Fruit fly (Drosophila melanogaster): Measurements from ENCODE around the gene CG1812.

Gene CG1812

DNA sequence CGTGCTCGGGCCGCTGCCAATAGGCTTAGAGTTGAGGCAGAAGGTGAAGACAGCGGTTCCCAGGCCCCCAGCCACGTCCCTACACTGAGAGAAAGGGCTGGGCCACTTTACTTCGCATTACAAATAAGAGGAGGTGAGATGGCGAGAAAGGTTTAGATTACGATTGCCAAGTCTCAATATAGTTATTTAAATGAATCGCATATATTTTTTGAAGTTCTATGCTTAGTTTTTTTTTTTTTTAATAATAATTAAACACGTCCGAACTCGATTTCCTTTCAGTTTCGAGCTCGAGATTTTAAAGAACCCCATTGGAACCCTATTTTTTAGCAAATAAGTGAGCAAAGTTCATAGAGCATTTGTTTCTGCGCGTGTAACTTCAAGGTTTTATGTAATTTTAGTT is 3.6 kb upstream of the CG1812 start (continued):
- TF ChIP-seq dm (GFP tag; optimal IDR thresholded peaks at IDR 0.05): no peak
- TF ChIP-seq CG13296 (GFP tag; optimal IDR thresholded peaks at IDR 0.05): peak; percentile 29
- peak; percentile 50 for TF ChIP-seq Chrac-16 (GFP tag; optimal IDR thresholded peaks at IDR 0.05)
- TF ChIP-seq Sin3A (optimal IDR thresholded peaks at IDR 0.05): no peak
- TF ChIP-seq CG32532 (GFP tag; IDR thresholded peaks at IDR 0.05): peak; percentile 55; the same call in 1 of the 2 replicates
- no peak for TF ChIP-seq CG6175 (GFP tag; IDR thresholded peaks at IDR 0.05)
- TF ChIP-seq CG10979 (tag; optimal IDR thresholded peaks at IDR 0.05): peak; percentile 49
- no peak for TF ChIP-seq schlank (tag; optimal IDR thresholded peaks at IDR 0.05)
- peak in 1 of 2 experiments; percentile 67 for TF ChIP-seq Hr51 (GFP tag; optimal IDR thresholded peaks at IDR 0.05)
- peak; percentile 25 for TF ChIP-seq CG9817 (tag; optimal IDR thresholded peaks at IDR 0.05)
- TF ChIP-seq ems (GFP tag; optimal IDR thresholded peaks at IDR 0.05): peak; percentile 41
- no peak for TF ChIP-seq CG2889 (GFP tag; IDR thresholded peaks at IDR 0.05)
- TF ChIP-seq CG6854 (GFP tag; optimal IDR thresholded peaks at IDR 0.05): no peak
- peak; percentile 21 for TF ChIP-seq CG14710 (tag; optimal IDR thresholded peaks at IDR 0.05)
- TF ChIP-seq bab2 (GFP tag; optimal IDR thresholded peaks at IDR 0.05): peak; percentile 5
- no peak for TF ChIP-seq CG18011 (GFP tag; optimal IDR thresholded peaks at IDR 0.05)
- TF ChIP-seq BEAF-32 (GFP tag; optimal IDR thresholded peaks at IDR 0.05): no peak
- no peak for TF ChIP-seq CG17802 (tag; optimal IDR thresholded peaks at IDR 0.05)
- no peak for TF ChIP-seq fd102C (GFP tag; optimal IDR thresholded peaks at IDR 0.05)
- no peak for TF ChIP-seq D (optimal IDR thresholded peaks at IDR 0.05)
- TF ChIP-seq D (GFP tag; optimal IDR thresholded peaks at IDR 0.05): no peak
- peak; percentile 38 for TF ChIP-seq mam (GFP tag; optimal IDR thresholded peaks at IDR 0.05)
- TF ChIP-seq CG10366 (GFP tag; IDR thresholded peaks at IDR 0.05): peak; percentile 48; the same call in 1 of the 2 replicates
- TF ChIP-seq gsb-n (tag; optimal IDR thresholded peaks at IDR 0.05): no peak
- TF ChIP-seq corto (GFP tag; optimal IDR thresholded peaks at IDR 0.05): no peak
- no peak for TF ChIP-seq CG10431 (GFP tag; optimal IDR thresholded peaks at IDR 0.05)
- TF ChIP-seq Dref (GFP tag; IDR thresholded peaks at IDR 0.05): no peak
- TF ChIP-seq Opbp (GFP tag; IDR thresholded peaks at IDR 0.05; ENCODE audit: partially characterized antibody): no peak
- peak; percentile 30 for TF ChIP-seq cwo (GFP tag; optimal IDR thresholded peaks at IDR 0.05)
- no peak for TF ChIP-seq so (GFP tag; IDR thresholded peaks at IDR 0.05)
- TF ChIP-seq CG9727 (GFP tag; optimal IDR thresholded peaks at IDR 0.05): peak; percentile 20
- no peak for TF ChIP-seq CG15696 (tag; optimal IDR thresholded peaks at IDR 0.05)
- peak; percentile 8 to 37 for TF ChIP-seq bsh (GFP tag; optimal IDR thresholded peaks at IDR 0.05)
- peak; percentile 58; the same call in 1 of the 3 replicates for TF ChIP-seq CG34422 (GFP tag; IDR thresholded peaks at IDR 0.05)
- no peak for TF ChIP-seq Sry-β (GFP tag; optimal IDR thresholded peaks at IDR 0.05)
- TF ChIP-seq sisA (GFP tag; IDR thresholded peaks at IDR 0.05): peak; percentile 55
- TF ChIP-seq Taf1 (GFP tag; IDR thresholded peaks at IDR 0.05): no peak
- peak; percentile 47 for TF ChIP-seq CG2712 (tag; optimal IDR thresholded peaks at IDR 0.05)
- no peak for TF ChIP-seq MTF-1 (GFP tag; optimal IDR thresholded peaks at IDR 0.05; ENCODE audit: borderline replicate concordance)
- no peak for TF ChIP-seq CG3726 (GFP tag; IDR thresholded peaks at IDR 0.05)
- TF ChIP-seq Meics (GFP tag; optimal IDR thresholded peaks at IDR 0.05): peak; percentile 54
- peak; percentile 47; the same call in 1 of the 3 replicates for TF ChIP-seq CG11695 (GFP tag; IDR thresholded peaks at IDR 0.05)
- TF ChIP-seq CG1602 (GFP tag; optimal IDR thresholded peaks at IDR 0.05): peak; percentile 31
- TF ChIP-seq hkb (optimal IDR thresholded peaks at IDR 0.05): no peak
- peak; percentile 45; the same call in 1 of the 2 replicates for TF ChIP-seq hkb (GFP tag; IDR thresholded peaks at IDR 0.05)
- peak; percentile 4 for TF ChIP-seq zfh2 (GFP tag; optimal IDR thresholded peaks at IDR 0.05)
- no peak for TF ChIP-seq CrebB (tag; optimal IDR thresholded peaks at IDR 0.05)
- no peak for TF ChIP-seq stwl (tag; optimal IDR thresholded peaks at IDR 0.05)
- TF ChIP-seq CG34376 (GFP tag; optimal IDR thresholded peaks at IDR 0.05): no peak
- TF ChIP-seq CG9609 (GFP tag; optimal IDR thresholded peaks at IDR 0.05): no peak
- peak; percentile 46 for TF ChIP-seq E2f1 (GFP tag; IDR thresholded peaks at IDR 0.05)
